Fruit fly (Drosophila melanogaster): ENCODE data around the gene Coq4.
A peak's percentile ranks its signal among the peaks of the same experiment; 100 is the strongest.

Gene Coq4

DNA sequence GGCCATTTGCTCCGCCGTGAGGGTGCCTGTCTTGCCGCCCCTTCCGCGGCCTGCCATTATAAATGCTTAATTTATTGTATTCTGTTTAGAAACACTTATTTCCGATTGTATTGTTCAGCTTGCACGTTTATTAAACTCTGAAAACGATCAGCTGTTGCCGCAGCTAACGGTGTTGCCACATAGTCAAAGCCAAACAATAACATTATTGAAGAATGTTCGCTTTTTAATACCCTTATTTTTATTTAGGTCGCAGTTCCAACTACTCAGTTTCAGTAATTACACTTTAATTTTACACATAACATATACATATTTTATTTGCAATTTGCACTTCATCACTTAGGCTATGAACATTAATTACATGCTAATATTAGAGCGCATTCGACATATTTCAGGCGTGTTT is 6.4 kb downstream of the Coq4 start, which contains the start of gene Polr3G (continued):
- peak; percentile 2 for TF ChIP-seq gfzf (GFP tag; optimal IDR thresholded peaks at IDR 0.05)
- TF ChIP-seq CTCF (GFP tag; optimal IDR thresholded peaks at IDR 0.05), result no peak
- TF ChIP-seq emc (GFP tag; optimal IDR thresholded peaks at IDR 0.05), result no peak
- no peak for TF ChIP-seq tgo (GFP tag; IDR thresholded peaks at IDR 0.05)
- TF ChIP-seq CG17385 (GFP tag; optimal IDR thresholded peaks at IDR 0.05), result peak; percentile 25
- peak; percentile 86 for TF ChIP-seq sens (GFP tag)
- no peak for TF ChIP-seq CG6683 (GFP tag; optimal IDR thresholded peaks at IDR 0.05)
- no peak for TF ChIP-seq insv (GFP tag; optimal IDR thresholded peaks at IDR 0.05)
- no peak for TF ChIP-seq CG14667 (GFP tag; IDR thresholded peaks at IDR 0.05)
- no peak for TF ChIP-seq Chrac-16 (GFP tag; optimal IDR thresholded peaks at IDR 0.05)
- peak; percentile 32 for TF ChIP-seq trem (tag; optimal IDR thresholded peaks at IDR 0.05)
- TF ChIP-seq Opbp (GFP tag; IDR thresholded peaks at IDR 0.05; ENCODE audit: partially characterized antibody), result no peak
- no peak for TF ChIP-seq HLH54F (GFP tag; optimal IDR thresholded peaks at IDR 0.05)
- TF ChIP-seq lbe (GFP tag; optimal IDR thresholded peaks at IDR 0.05), result peak; percentile 22
- peak; percentile 50 for TF ChIP-seq Hr3 (GFP tag; optimal IDR thresholded peaks at IDR 0.05)
- TF ChIP-seq Drgx (GFP tag; IDR thresholded peaks at IDR 0.05), result no peak
- no peak for TF ChIP-seq CG6254 (GFP tag; optimal IDR thresholded peaks at IDR 0.05)
- TF ChIP-seq CG3281 (GFP tag; optimal IDR thresholded peaks at IDR 0.05), result no peak
- TF ChIP-seq CG3995 (GFP tag; optimal IDR thresholded peaks at IDR 0.05), result no peak
- peak; percentile 28 for TF ChIP-seq stwl (tag; optimal IDR thresholded peaks at IDR 0.05)
- no peak for TF ChIP-seq HLH3B (GFP tag; IDR thresholded peaks at IDR 0.05)
- TF ChIP-seq CkIIα-i1 (GFP tag; IDR thresholded peaks at IDR 0.05), result no peak
- no peak for TF ChIP-seq ken (GFP tag; IDR thresholded peaks at IDR 0.05)
- TF ChIP-seq BEAF-32 (GFP tag; optimal IDR thresholded peaks at IDR 0.05), result peak; percentile 11
- peak; percentile 6 for TF ChIP-seq CG4854 (GFP tag; optimal IDR thresholded peaks at IDR 0.05)
- peak; percentile 35 for TF ChIP-seq HmgZ (tag; optimal IDR thresholded peaks at IDR 0.05)
- peak; percentile 25 for TF ChIP-seq CG2678 (tag; optimal IDR thresholded peaks at IDR 0.05)
- no peak for TF ChIP-seq Lpt (GFP tag; optimal IDR thresholded peaks at IDR 0.05)
- TF ChIP-seq corto (GFP tag; optimal IDR thresholded peaks at IDR 0.05), result no peak
- no peak for TF ChIP-seq repo (GFP tag; optimal IDR thresholded peaks at IDR 0.05)
- peak; percentile 22 for TF ChIP-seq B-H2 (GFP tag; optimal IDR thresholded peaks at IDR 0.05)
- TF ChIP-seq odd (GFP tag; optimal IDR thresholded peaks at IDR 0.05), result no peak
- no peak for TF ChIP-seq Doc2 (GFP tag; IDR thresholded peaks at IDR 0.05)
- peak; percentile 11 for TF ChIP-seq Sry-δ (GFP tag; optimal IDR thresholded peaks at IDR 0.05)
- TF ChIP-seq Spps (tag; optimal IDR thresholded peaks at IDR 0.05), result no peak
- no peak for TF ChIP-seq zfh2 (GFP tag; optimal IDR thresholded peaks at IDR 0.05)
- no peak for TF ChIP-seq cato (GFP tag; optimal IDR thresholded peaks at IDR 0.05; ENCODE audit: borderline replicate concordance)
- no peak for TF ChIP-seq otp (GFP tag; IDR thresholded peaks at IDR 0.05)
- no peak for TF ChIP-seq CG11398 (GFP tag; optimal IDR thresholded peaks at IDR 0.05)
- TF ChIP-seq CG17186 (GFP tag; optimal IDR thresholded peaks at IDR 0.05), result no peak
- TF ChIP-seq CG7372 (GFP tag; IDR thresholded peaks at IDR 0.05), result no peak
- peak; percentile 56 for TF ChIP-seq Rfx (GFP tag; IDR thresholded peaks at IDR 0.05)
- no peak for TF ChIP-seq kni (GFP tag; optimal IDR thresholded peaks at IDR 0.05)
- no peak for TF ChIP-seq kay (GFP tag; optimal IDR thresholded peaks at IDR 0.05)
- peak; percentile 39 for TF ChIP-seq pzg (GFP tag; optimal IDR thresholded peaks at IDR 0.05)
- no peak for TF ChIP-seq prd (optimal IDR thresholded peaks at IDR 0.05)
- no peak for TF ChIP-seq prd (GFP tag; IDR thresholded peaks at IDR 0.05)
- peak; percentile 4 for TF ChIP-seq CG7839 (tag; optimal IDR thresholded peaks at IDR 0.05)
- peak; percentile 7 for TF ChIP-seq CG10147 (GFP tag; optimal IDR thresholded peaks at IDR 0.05)
- no peak for TF ChIP-seq CG11560 (tag; IDR thresholded peaks at IDR 0.05)
- TF ChIP-seq Mad (GFP tag; optimal IDR thresholded peaks at IDR 0.05), result no peak
- TF ChIP-seq CG7271 (tag; optimal IDR thresholded peaks at IDR 0.05), result no peak
- TF ChIP-seq Max (GFP tag; optimal IDR thresholded peaks at IDR 0.05), result no peak
